Fruit fly (Drosophila melanogaster): ENCODE data around the gene CG33642.

The CG33642 gene

DNA sequence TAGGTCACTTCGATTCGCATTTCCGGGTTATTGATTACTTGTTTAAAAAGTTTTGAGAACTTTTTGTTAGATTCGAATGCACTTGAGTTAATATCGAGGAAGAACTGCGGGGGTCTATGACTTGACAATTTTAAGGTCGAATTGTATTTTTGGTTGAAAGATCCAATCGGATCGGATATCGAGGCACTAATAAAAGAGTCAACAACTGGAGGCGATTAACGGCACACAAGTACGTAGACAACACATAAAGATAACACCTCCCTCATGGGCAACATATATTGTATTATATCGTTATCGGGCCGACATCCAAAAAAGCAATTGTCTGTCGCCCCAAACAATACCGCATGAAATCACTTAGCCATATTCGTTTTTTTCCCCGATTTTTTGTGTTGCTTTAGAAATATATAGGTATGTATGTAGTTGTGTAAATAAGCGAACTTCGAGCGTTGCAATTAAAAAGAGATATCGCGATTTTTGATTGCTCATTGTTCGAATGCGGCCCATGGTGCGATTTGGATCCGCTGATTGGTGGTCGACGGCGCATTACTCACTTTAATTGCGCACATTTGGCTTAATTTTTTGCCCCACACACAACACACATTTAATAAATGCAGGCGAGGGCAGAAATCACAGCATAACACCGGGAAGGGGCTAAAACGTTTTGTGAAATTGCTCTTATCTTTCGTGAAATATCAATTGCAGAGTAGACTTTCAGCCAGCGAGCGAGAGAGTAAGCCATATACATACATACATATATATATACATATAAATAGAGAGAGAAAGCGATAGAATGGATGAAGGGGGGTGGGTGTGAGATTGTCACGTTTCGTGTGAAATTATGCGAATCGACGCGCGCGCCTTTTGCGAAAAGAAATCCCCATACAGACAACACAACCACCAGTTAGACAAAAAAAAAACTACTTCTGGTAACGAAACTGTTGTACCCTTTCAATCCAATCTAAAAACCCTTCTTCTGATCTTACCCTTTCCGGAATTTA is 18.6 kb upstream of the CG33642 start (continued):
- TF ChIP-seq CG1832 (GFP tag; optimal IDR thresholded peaks at IDR 0.05): no peak
- peak; percentile 72; the same call in 1 of the 4 replicates for TF ChIP-seq chinmo (GFP tag; IDR thresholded peaks at IDR 0.05; ENCODE audit: partially characterized antibody)
- TF ChIP-seq phol (tag; optimal IDR thresholded peaks at IDR 0.05): no peak
- TF ChIP-seq exex (tag; optimal IDR thresholded peaks at IDR 0.05): peak; percentile 74
- no peak for TF ChIP-seq Sry-δ (GFP tag; optimal IDR thresholded peaks at IDR 0.05)
- no peak for TF ChIP-seq CG31365 (tag; optimal IDR thresholded peaks at IDR 0.05)
- no peak for TF ChIP-seq CG13123 (GFP tag; optimal IDR thresholded peaks at IDR 0.05)
- TF ChIP-seq GATAe (GFP tag; conservative IDR thresholded peaks at IDR 0.05): no peak; the same call in 1 of the 2 replicates
- no peak for TF ChIP-seq Hr78 (GFP tag; optimal IDR thresholded peaks at IDR 0.05)
- TF ChIP-seq CG6854 (GFP tag; optimal IDR thresholded peaks at IDR 0.05): no peak
- peak; percentile 68 for TF ChIP-seq nerfin-1 (tag; optimal IDR thresholded peaks at IDR 0.05)
- no peak for TF ChIP-seq Side (GFP tag; optimal IDR thresholded peaks at IDR 0.05)
- no peak for TF ChIP-seq slou (GFP tag; optimal IDR thresholded peaks at IDR 0.05)
- no peak for TF ChIP-seq CG10274 (GFP tag; optimal IDR thresholded peaks at IDR 0.05)
- no peak for TF ChIP-seq so (GFP tag; IDR thresholded peaks at IDR 0.05)
- no peak for TF ChIP-seq CG12071 (GFP tag; optimal IDR thresholded peaks at IDR 0.05)
- TF ChIP-seq mirr (GFP tag; optimal IDR thresholded peaks at IDR 0.05): peak; percentile 87
- peak; percentile 47; the same call in 2 of the 3 replicates for TF ChIP-seq row (GFP tag; IDR thresholded peaks at IDR 0.05)
- no peak for TF ChIP-seq CG6254 (GFP tag; optimal IDR thresholded peaks at IDR 0.05)
- peak; percentile 35 for TF ChIP-seq CG13894 (tag; optimal IDR thresholded peaks at IDR 0.05)
- TF ChIP-seq CG8765 (GFP tag; IDR thresholded peaks at IDR 0.05): no peak
- TF ChIP-seq sc (optimal IDR thresholded peaks at IDR 0.05): no peak
- TF ChIP-seq sc (GFP tag; optimal IDR thresholded peaks at IDR 0.05): no peak
- no peak for TF ChIP-seq CG11085 (GFP tag; IDR thresholded peaks at IDR 0.05)
- TF ChIP-seq cwo (GFP tag; optimal IDR thresholded peaks at IDR 0.05): peak; percentile 55
- TF ChIP-seq grn (GFP tag; optimal IDR thresholded peaks at IDR 0.05): peak; percentile 92
- TF ChIP-seq CG14965 (GFP tag; optimal IDR thresholded peaks at IDR 0.05; ENCODE audit: borderline replicate concordance): no peak
- TF ChIP-seq sug (tag; optimal IDR thresholded peaks at IDR 0.05): peak; percentile 20
- no peak for TF ChIP-seq CG12391 (tag; optimal IDR thresholded peaks at IDR 0.05)
- no peak for TF ChIP-seq ranshi (GFP tag; IDR thresholded peaks at IDR 0.05)
- TF ChIP-seq scrt (GFP tag; optimal IDR thresholded peaks at IDR 0.05): no peak
- peak in 1 of 2 experiments; percentile 14 for TF ChIP-seq eve (GFP tag; optimal IDR thresholded peaks at IDR 0.05)
- TF ChIP-seq crol (GFP tag; IDR thresholded peaks at IDR 0.05): peak; percentile 63; the same call in 1 of the 2 replicates
- TF ChIP-seq CG18262 (tag; optimal IDR thresholded peaks at IDR 0.05): no peak
- no peak for TF ChIP-seq ken (GFP tag; IDR thresholded peaks at IDR 0.05)
- no peak for TF ChIP-seq Asciz (GFP tag; optimal IDR thresholded peaks at IDR 0.05)
- no peak for TF ChIP-seq CG10462 (GFP tag; optimal IDR thresholded peaks at IDR 0.05)
- TF ChIP-seq Max (GFP tag; optimal IDR thresholded peaks at IDR 0.05): no peak
- TF ChIP-seq odd (GFP tag; optimal IDR thresholded peaks at IDR 0.05): no peak
- TF ChIP-seq slbo (GFP tag; IDR thresholded peaks at IDR 0.05): no peak
- no peak for TF ChIP-seq CG3407 (GFP tag; optimal IDR thresholded peaks at IDR 0.05)
- no peak; the same call in 1 of the 2 replicates for TF ChIP-seq Lim3 (GFP tag; IDR thresholded peaks at IDR 0.05)
- TF ChIP-seq CG12104 (GFP tag; optimal IDR thresholded peaks at IDR 0.05): no peak

Measured in whole organism, embryonic.